Fruit fly (Drosophila melanogaster) whole organism, adult: Measurements from ENCODE around the gene cysu.

Experiments
- CG11617 ChIP-seq: fragments of 200-800 bp; sonication (Bioruptor generic); optimal IDR thresholded peaks from 2 replicates; lab custom pipeline; 2017; ENCODE audit warnings: mild to moderate bottlenecking, missing biosample characterization, missing genetic modification reagents, missing genetic modification characterization
- CG12768 ChIP-seq: fragments of 200-800 bp; sonication (Bioruptor generic); optimal IDR thresholded peaks from 2 replicates; lab custom pipeline; 2017; ENCODE audit warnings: missing biosample characterization, missing genetic modification characterization, mild to moderate bottlenecking, moderate library complexity, missing genetic modification reagents
- CG14711 ChIP-seq: fragments of 200-800 bp; sonication (Bioruptor generic); optimal IDR thresholded peaks from 2 replicates; lab custom pipeline; 2018; ENCODE audit warnings: missing biosample characterization, mild to moderate bottlenecking, missing genetic modification characterization, moderate library complexity
- CG1620 ChIP-seq: fragments of 200-800 bp; sonication (Bioruptor generic); optimal IDR thresholded peaks from 2 replicates; lab custom pipeline; 2016; ENCODE audit warnings: missing biosample characterization, missing genetic modification characterization
- CG33017 ChIP-seq: fragments of 200-800 bp; sonication (Bioruptor generic); optimal IDR thresholded peaks from 2 replicates; lab custom pipeline; 2018; ENCODE audit warnings: missing biosample characterization, mild to moderate bottlenecking, missing genetic modification characterization, moderate library complexity
- CG5204 ChIP-seq: fragments of 200-800 bp; sonication (Bioruptor generic); optimal IDR thresholded peaks from 2 replicates; lab custom pipeline; 2016; ENCODE audit warnings: missing biosample characterization, missing genetic modification characterization
- CG7045 ChIP-seq: fragments of 200-800 bp; sonication (Bioruptor generic); optimal IDR thresholded peaks from 2 replicates; lab custom pipeline; 2017; ENCODE audit warnings: missing biosample characterization, mild to moderate bottlenecking, missing genetic modification characterization
- CG7101 ChIP-seq: fragments of 200-800 bp; sonication (Bioruptor generic); optimal IDR thresholded peaks from 2 replicates; lab custom pipeline; 2018; ENCODE audit warnings: missing biosample characterization, mild to moderate bottlenecking, missing genetic modification characterization, moderate library complexity
- Clk ChIP-seq: fragments of 200-800 bp; sonication (Bioruptor generic); optimal IDR thresholded peaks from 2 replicates; lab custom pipeline; 2017; ENCODE audit warnings: missing biosample characterization, missing genetic modification characterization
- Crg-1 ChIP-seq: fragments of 200-800 bp; sonication (Bioruptor generic); optimal IDR thresholded peaks from 2 replicates; lab custom pipeline; 2016; ENCODE audit warnings: missing biosample characterization, missing genetic modification characterization
- Hr96 ChIP-seq: fragments of 200-800 bp; sonication (Bioruptor generic); optimal IDR thresholded peaks from 2 replicates; lab custom pipeline; 2016; ENCODE audit warnings: missing biosample characterization, missing genetic modification characterization
- Mnt ChIP-seq: fragments of 200-800 bp; sonication (Bioruptor generic); optimal IDR thresholded peaks from 2 replicates; lab custom pipeline; 2016; ENCODE audit warnings: missing biosample characterization, mild to moderate bottlenecking, missing genetic modification characterization
- bab1 ChIP-seq: fragments of 200-800 bp; sonication (Bioruptor generic); optimal IDR thresholded peaks from 3 replicates; lab custom pipeline; 2019; ENCODE audit warnings: missing biosample characterization, mild to moderate bottlenecking, missing genetic modification characterization, moderate library complexity
- cic ChIP-seq: fragments of 200-800 bp; sonication (Bioruptor generic); optimal IDR thresholded peaks from 2 replicates; lab custom pipeline; 2017; ENCODE audit warnings: missing biosample characterization, mild to moderate bottlenecking, missing genetic modification characterization, moderate library complexity
- cnc ChIP-seq, 2 experiments: fragments of >200 bp; optimal IDR thresholded peaks; 2 replicates each; lab custom pipeline; 2017
- kay ChIP-seq: fragments of 200-800 bp; sonication (Bioruptor generic); peaks from one replicate; lab custom pipeline; 2016; ENCODE audit warnings: missing biosample characterization, missing genetic modification characterization, borderline replicate concordance
- ovo ChIP-seq: fragments of 200-800 bp; sonication (Bioruptor generic); optimal IDR thresholded peaks from 2 replicates; lab custom pipeline; 2016; ENCODE audit warnings: missing biosample characterization, missing genetic modification characterization
- pad ChIP-seq: fragments of 200-800 bp; sonication (Bioruptor generic); optimal IDR thresholded peaks from 3 replicates; lab custom pipeline; 2017; ENCODE audit warnings: missing biosample characterization, missing genetic modification characterization, mild to moderate bottlenecking, moderate library complexity, missing genetic modification reagents
- tj ChIP-seq: fragments of 200-800 bp; sonication (Bioruptor generic); optimal IDR thresholded peaks from 3 replicates; lab custom pipeline; 2017; ENCODE audit warnings: missing biosample characterization, mild to moderate bottlenecking, missing genetic modification characterization, moderate library complexity
- toe ChIP-seq: fragments of 200-800 bp; sonication (Bioruptor generic); optimal IDR thresholded peaks from 2 replicates; lab custom pipeline; 2016; ENCODE audit warnings: missing biosample characterization, missing genetic modification characterization

cysu gene

DNA sequence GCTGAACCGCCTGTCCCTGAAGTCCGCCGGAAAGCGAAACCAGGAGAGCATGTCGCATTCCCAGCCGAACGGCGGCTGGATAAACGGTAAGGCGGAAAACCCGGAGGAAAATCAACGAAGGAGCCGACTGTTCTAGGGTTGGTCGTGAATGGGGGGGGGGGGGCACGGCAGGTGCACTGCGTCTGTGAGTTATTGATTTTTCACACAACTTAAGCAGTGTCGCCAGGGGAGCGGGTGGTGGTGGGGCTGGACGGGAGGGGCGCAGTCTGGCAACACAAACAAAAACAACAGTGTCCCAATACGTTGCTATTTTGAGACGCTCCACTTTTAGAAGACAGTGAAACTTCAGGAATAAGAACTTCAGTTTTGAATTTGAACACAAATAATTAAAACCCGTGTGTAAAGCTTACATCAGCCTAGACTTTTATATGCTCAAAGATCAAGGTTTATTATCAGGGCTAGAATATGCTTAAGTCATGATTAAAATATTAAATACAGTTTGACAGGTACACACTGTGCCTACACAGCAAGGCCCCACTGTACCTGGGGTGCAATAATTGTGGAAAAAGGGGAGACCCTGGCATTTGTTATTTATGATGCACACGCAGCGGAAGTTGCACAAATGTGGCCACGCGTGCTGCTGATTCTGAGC lies 39.3 kb upstream of the cysu start:
- TF ChIP-seq ovo (GFP tag; lab: Kevin White, UChicago) (no peak), cnc (optimal IDR thresholded peaks at IDR 0.05; lab: Kevin White, UChicago) (no peak), CG33017 (tag; lab: Kevin White, UChicago) (peak; percentile 55), CG7101 (peak; percentile 60), cic (GFP tag; lab: Kevin White, UChicago) (no peak), bab1 (GFP tag; lab: Kevin White, UChicago) (peak; percentile 54), Crg-1 (no peak), CG7045 (peak; percentile 19), Clk (GFP tag; lab: Kevin White, UChicago) (peak; percentile 55), Hr96 (GFP tag; lab: Kevin White, UChicago) (peak; percentile 32), pad (GFP tag; lab: Kevin White, UChicago) (peak; percentile 3), kay (GFP tag; lab: Kevin White, UChicago) (peak; percentile 12), CG14711 (tag; lab: Kevin White, UChicago) (peak; percentile 63), tj (GFP tag; lab: Kevin White, UChicago) (no peak), toe (GFP tag; lab: Kevin White, UChicago) (peak; percentile 54), CG5204 (GFP tag; lab: Kevin White, UChicago) (peak; percentile 36), CG12768 (GFP tag; lab: Kevin White, UChicago) (peak; percentile 60)

DNA sequence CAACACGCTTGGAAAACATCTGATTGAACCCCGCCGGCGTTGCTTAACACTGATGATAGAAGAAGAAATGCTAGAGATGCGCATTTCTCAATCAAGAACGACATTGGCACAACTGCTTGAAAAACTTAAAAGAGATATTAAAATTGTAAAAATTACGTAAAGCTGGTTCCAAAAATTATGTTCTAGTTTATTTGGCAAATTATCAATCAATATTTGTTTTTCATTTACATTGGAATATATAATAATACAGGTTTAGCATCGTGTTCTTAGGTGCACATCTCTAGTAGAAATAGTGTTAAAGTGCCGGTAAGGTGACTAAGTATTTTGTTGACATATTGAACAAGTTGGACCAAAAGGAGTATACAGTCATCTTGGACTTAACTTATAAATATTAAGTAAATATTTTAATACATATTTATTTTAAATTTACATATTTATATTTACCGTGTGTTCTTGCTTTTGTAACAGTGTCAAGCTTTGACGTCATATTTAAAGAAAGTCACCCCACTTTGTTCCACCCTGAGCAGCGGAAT lies 34.2 kb upstream of the cysu start, which contains the start of the genes Brf and sds22:
Gene Brf (minus strand): TSS at position 25 of the 533 bp plus-strand sequence.
Gene sds22 (plus strand): TSS at position 282 of the 533 bp plus-strand sequence.
- TF ChIP-seq Hr96 (GFP tag; lab: Kevin White, UChicago) (peak; percentile 93), Crg-1 (peak; percentile 96), CG5204 (GFP tag; lab: Kevin White, UChicago) (peak; percentile 97), kay (GFP tag; lab: Kevin White, UChicago) (peak; percentile 99), toe (GFP tag; lab: Kevin White, UChicago) (peak; percentile 98), Mnt (GFP tag; lab: Kevin White, UChicago) (peak; percentile 91), CG12768 (GFP tag; lab: Kevin White, UChicago) (peak; percentile 96), pad (GFP tag; lab: Kevin White, UChicago) (peak; percentile 88), cic (GFP tag; lab: Kevin White, UChicago) (peak; percentile 26), tj (GFP tag; lab: Kevin White, UChicago) (peak; percentile 85), bab1 (GFP tag; lab: Kevin White, UChicago) (peak; percentile 95), Clk (GFP tag; lab: Kevin White, UChicago) (peak; percentile 86), CG11617 (GFP tag; lab: Kevin White, UChicago) (peak; percentile 96), CG7045 (peak; percentile 95), cnc (optimal IDR thresholded peaks at IDR 0.05; lab: Kevin White, UChicago) (no peak), ovo (GFP tag; lab: Kevin White, UChicago) (peak; percentile 95), CG14711 (tag; lab: Kevin White, UChicago) (peak; percentile 91), CG7101 (peak; percentile 97), CG1620 (peak; percentile 98), CG33017 (tag; lab: Kevin White, UChicago) (peak; percentile 92)

DNA sequence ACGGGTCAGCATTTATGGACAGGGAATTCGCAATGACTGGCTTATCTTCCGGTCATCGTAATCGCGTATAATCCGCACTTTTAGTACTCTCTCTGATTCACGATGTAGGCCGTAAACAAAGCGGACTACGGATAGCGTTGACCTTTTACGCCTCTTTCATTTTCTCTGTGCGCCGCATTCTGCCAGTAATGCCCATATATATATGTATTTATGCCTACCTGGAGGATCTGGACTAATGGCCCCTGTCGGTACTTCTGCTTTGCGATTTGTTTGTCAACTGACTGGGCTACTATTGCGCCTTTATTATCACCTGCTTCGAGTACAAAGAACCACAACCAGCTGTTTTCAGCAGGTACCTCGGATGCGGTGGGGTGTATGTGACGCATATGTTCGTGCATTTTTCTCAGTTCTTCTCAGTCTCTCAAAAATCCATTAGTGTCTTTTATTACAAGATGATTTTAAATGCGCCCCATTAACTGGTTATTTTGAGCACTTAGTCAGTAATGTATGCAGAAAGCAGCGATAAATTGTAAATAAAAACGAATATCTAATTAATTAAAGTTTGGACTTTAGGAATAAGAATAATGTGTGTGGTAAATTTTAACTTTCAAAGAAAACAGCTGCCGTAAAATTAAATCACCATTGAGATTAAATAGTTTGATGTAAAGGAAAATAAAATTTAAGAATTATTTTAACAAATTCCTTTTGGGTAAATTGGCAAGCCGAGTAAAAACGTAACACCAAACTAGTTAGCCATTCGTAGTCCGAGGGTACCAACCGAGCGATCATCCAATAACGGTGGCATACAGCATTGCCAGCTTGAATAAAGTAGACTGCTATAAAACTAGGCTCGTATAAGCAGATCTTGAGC lies 31.0 kb upstream of the cysu start, which contains the start of gene CREG:
Gene CREG (minus strand): TSS at position 323 of the 871 bp plus-strand sequence.
- TF ChIP-seq cnc (optimal IDR thresholded peaks at IDR 0.05; lab: Kevin White, UChicago): peak; percentile 12 to 21
- TF ChIP-seq ovo (GFP tag; lab: Kevin White, UChicago): no peak
- peak; percentile 83 for TF ChIP-seq kay (GFP tag; lab: Kevin White, UChicago)
- no peak for TF ChIP-seq bab1 (GFP tag; lab: Kevin White, UChicago)
- TF ChIP-seq CG7045: peak; percentile 24
- TF ChIP-seq tj (GFP tag; lab: Kevin White, UChicago): peak; percentile 24
- peak; percentile 22 for TF ChIP-seq cic (GFP tag; lab: Kevin White, UChicago)
- peak; percentile 58 for TF ChIP-seq Hr96 (GFP tag; lab: Kevin White, UChicago)
- TF ChIP-seq CG14711 (tag; lab: Kevin White, UChicago): peak; percentile 20
- peak; percentile 71 for TF ChIP-seq CG11617 (GFP tag; lab: Kevin White, UChicago)
- peak; percentile 26 for TF ChIP-seq pad (GFP tag; lab: Kevin White, UChicago)
- TF ChIP-seq CG12768 (GFP tag; lab: Kevin White, UChicago): peak; percentile 59
- no peak for TF ChIP-seq Clk (GFP tag; lab: Kevin White, UChicago)
- peak; percentile 2 for TF ChIP-seq Crg-1
- TF ChIP-seq toe (GFP tag; lab: Kevin White, UChicago): no peak
- TF ChIP-seq CG5204 (GFP tag; lab: Kevin White, UChicago): peak; percentile 50
- TF ChIP-seq CG7101: peak; percentile 1
- TF ChIP-seq Mnt (GFP tag; lab: Kevin White, UChicago): peak; percentile 25

DNA sequence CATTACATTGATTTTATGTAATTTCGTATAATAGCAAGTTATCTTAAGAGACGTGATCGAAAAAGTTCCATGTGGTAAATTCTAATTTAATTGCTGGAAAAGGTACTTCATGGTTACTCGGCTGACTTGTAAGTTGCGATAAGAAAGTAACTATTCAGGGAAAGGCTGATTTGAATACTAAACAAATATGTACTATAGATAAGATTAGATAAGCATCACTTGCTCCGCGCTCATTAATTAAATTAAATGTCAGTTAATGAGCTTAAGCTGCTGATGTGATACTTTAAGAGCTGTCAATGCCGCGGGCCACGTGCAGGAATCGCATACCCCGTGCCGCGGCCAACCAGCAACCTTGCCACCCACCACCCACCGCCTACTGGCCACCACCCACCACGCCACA lies 25.5 kb upstream of the cysu start:
- TF ChIP-seq CG7101 (peak; percentile 16), tj (GFP tag; lab: Kevin White, UChicago) (no peak), CG33017 (tag; lab: Kevin White, UChicago) (peak; percentile 44), CG12768 (GFP tag; lab: Kevin White, UChicago) (no peak), cic (GFP tag; lab: Kevin White, UChicago) (peak; percentile 21), CG7045 (no peak), kay (GFP tag; lab: Kevin White, UChicago) (peak; percentile 25), ovo (GFP tag; lab: Kevin White, UChicago) (no peak)
